Fruit fly (Drosophila melanogaster): Measurements from ENCODE around the gene APC7.
A peak's percentile ranks its signal among the peaks of the same experiment; 100 is the strongest.

Gene APC7

dm6 chrX:6599880-6600279, 3.0 kb downstream of the APC7 start, which contains the start of gene pigs (continued):
- no peak for TF ChIP-seq CG9609 (GFP tag; optimal IDR thresholded peaks at IDR 0.05)
- TF ChIP-seq grau (tag; optimal IDR thresholded peaks at IDR 0.05), result peak; percentile 9
- TF ChIP-seq caup (GFP tag; optimal IDR thresholded peaks at IDR 0.05; ENCODE audit: severe bottlenecking), result no peak
- TF ChIP-seq D (optimal IDR thresholded peaks at IDR 0.05), result no peak
- TF ChIP-seq D (GFP tag; optimal IDR thresholded peaks at IDR 0.05), result no peak
- no peak for TF ChIP-seq nau (GFP tag; optimal IDR thresholded peaks at IDR 0.05)
- peak; percentile 22 to 51 for TF ChIP-seq Trl (optimal IDR thresholded peaks at IDR 0.05)
- TF ChIP-seq Trl (GFP tag; optimal IDR thresholded peaks at IDR 0.05), result no peak
- TF ChIP-seq amos (GFP tag; IDR thresholded peaks at IDR 0.05; ENCODE audit: partially characterized antibody), result peak; percentile 21; the same call in 1 of the 2 replicates
- TF ChIP-seq CG13287 (GFP tag; IDR thresholded peaks at IDR 0.05; ENCODE audit: partially characterized antibody), result peak; percentile 32; the same call in 1 of the 2 replicates
- TF ChIP-seq B-H1 (GFP tag; IDR thresholded peaks at IDR 0.05), result no peak
- 0 out of 3 replicates have a peak, but pooled peaks have one; percentile 32 for TF ChIP-seq mld (GFP tag; IDR thresholded peaks at IDR 0.05; ENCODE audit: partially characterized antibody)
- no peak for TF ChIP-seq Blimp-1 (GFP tag; optimal IDR thresholded peaks at IDR 0.05)
- TF ChIP-seq CG34224 (GFP tag; IDR thresholded peaks at IDR 0.05; ENCODE audit: partially characterized antibody), result no peak
- peak; percentile 8 for TF ChIP-seq gsb-n (tag; optimal IDR thresholded peaks at IDR 0.05)
- peak; percentile 3 for TF ChIP-seq sd (tag; optimal IDR thresholded peaks at IDR 0.05)
- peak; percentile 9 for TF ChIP-seq her (GFP tag; optimal IDR thresholded peaks at IDR 0.05)
- TF ChIP-seq sqz (GFP tag; optimal IDR thresholded peaks at IDR 0.05), result peak; percentile 65
- no peak for TF ChIP-seq Antp (GFP tag; optimal IDR thresholded peaks at IDR 0.05)
- TF ChIP-seq CG8290 (GFP tag; optimal IDR thresholded peaks at IDR 0.05), result no peak
- peak in 1 of 2 experiments; percentile 24 for TF ChIP-seq CG8290 (tag; optimal IDR thresholded peaks at IDR 0.05)
- TF ChIP-seq nom (GFP tag; optimal IDR thresholded peaks at IDR 0.05), result peak; percentile 39
- no peak for TF ChIP-seq CG15514 (GFP tag; optimal IDR thresholded peaks at IDR 0.05)
- no peak for TF ChIP-seq ttk (GFP tag; IDR thresholded peaks at IDR 0.05)
- peak; percentile 24 for TF ChIP-seq Myb (GFP tag; optimal IDR thresholded peaks at IDR 0.05)
- TF ChIP-seq tap (tag; optimal IDR thresholded peaks at IDR 0.05), result no peak
- TF ChIP-seq H2.0 (GFP tag; IDR thresholded peaks at IDR 0.05), result no peak

dm6 chrX:6601144-6601543, 4.3 kb downstream of the APC7 start:
- TF ChIP-seq pros (GFP tag; optimal IDR thresholded peaks at IDR 0.05), result no peak
- TF ChIP-seq pan (optimal IDR thresholded peaks at IDR 0.05), result no peak
- peak in 1 of 2 experiments; percentile 40 for TF ChIP-seq pan (GFP tag; optimal IDR thresholded peaks at IDR 0.05 in 1 of 2, IDR thresholded peaks at IDR 0.05 in 1 of 2)
- 0 out of 3 replicates have a peak, but pooled peaks have one; percentile 36 for TF ChIP-seq zfh1 (GFP tag; IDR thresholded peaks at IDR 0.05)
- TF ChIP-seq B-H1 (GFP tag; IDR thresholded peaks at IDR 0.05), result no peak
- TF ChIP-seq CG7271 (tag; optimal IDR thresholded peaks at IDR 0.05), result no peak
- peak in 1 of 2 experiments; percentile 27 for TF ChIP-seq bsh (GFP tag; optimal IDR thresholded peaks at IDR 0.05)
- TF ChIP-seq Bgb (GFP tag; IDR thresholded peaks at IDR 0.05; ENCODE audit: partially characterized antibody), result no peak
- peak; percentile 66 for TF ChIP-seq scrt (GFP tag; optimal IDR thresholded peaks at IDR 0.05)
- peak; percentile 1 for TF ChIP-seq bcd (GFP tag; optimal IDR thresholded peaks at IDR 0.05)
- 0 out of 2 replicates have a peak, but pooled peaks have one; percentile 17 for TF ChIP-seq stc (GFP tag; IDR thresholded peaks at IDR 0.05)
- TF ChIP-seq CG1529 (GFP tag; optimal IDR thresholded peaks at IDR 0.05), result peak; percentile 2
- TF ChIP-seq CG7963 (GFP tag; IDR thresholded peaks at IDR 0.05; ENCODE audit: partially characterized antibody), result no peak
- TF ChIP-seq CG1024 (GFP tag; IDR thresholded peaks at IDR 0.05), result no peak
- TF ChIP-seq Side (GFP tag; optimal IDR thresholded peaks at IDR 0.05), result no peak
- TF ChIP-seq vnd (GFP tag; IDR thresholded peaks at IDR 0.05; ENCODE audit: partially characterized antibody), result no peak
- TF ChIP-seq Ptx1 (GFP tag; IDR thresholded peaks at IDR 0.05), result peak; percentile 10; the same call in 1 of the 2 replicates
- peak; percentile 40; the same call in 1 of the 2 replicates for TF ChIP-seq CG14441 (GFP tag; IDR thresholded peaks at IDR 0.05)
- peak; percentile 3 for TF ChIP-seq tin (GFP tag; optimal IDR thresholded peaks at IDR 0.05)
- no peak for TF ChIP-seq CG18262 (tag; optimal IDR thresholded peaks at IDR 0.05)
- peak; percentile 36 for TF ChIP-seq CG1603 (tag; optimal IDR thresholded peaks at IDR 0.05)
- TF ChIP-seq Med (GFP tag), result peak; percentile 70
- no peak for TF ChIP-seq CG15601 (tag; optimal IDR thresholded peaks at IDR 0.05)
- peak; percentile 78 for TF ChIP-seq CG4360 (GFP tag; IDR thresholded peaks at IDR 0.05)
- TF ChIP-seq CG12155 (GFP tag; optimal IDR thresholded peaks at IDR 0.05), result no peak
- no peak for TF ChIP-seq CG13287 (GFP tag; IDR thresholded peaks at IDR 0.05; ENCODE audit: partially characterized antibody)

All from whole organism, embryonic.